Fruit fly (Drosophila melanogaster): ENCODE results near the gene vri.

Gene vri

dm6 chr2L:5298978-5299627 is 10.4 kb downstream of the vri start (continued):
- TF ChIP-seq exex (tag; optimal IDR thresholded peaks at IDR 0.05) (no peak), wdn (GFP tag; IDR thresholded peaks at IDR 0.05) (0 out of 2 replicates have a peak, but pooled peaks have one; percentile 31), CG13424 (tag; optimal IDR thresholded peaks at IDR 0.05) (peak; percentile 94), CG9876 (GFP tag; optimal IDR thresholded peaks at IDR 0.05) (no peak), ham (GFP tag; IDR thresholded peaks at IDR 0.05) (no peak), CG10267 (tag; optimal IDR thresholded peaks at IDR 0.05) (peak; percentile 77), Hey (tag; optimal IDR thresholded peaks at IDR 0.05) (peak; percentile 25), p53 (GFP tag; optimal IDR thresholded peaks at IDR 0.05) (no peak), MESR4 (GFP tag; optimal IDR thresholded peaks at IDR 0.05) (peak; percentile 10), fd3F (GFP tag; optimal IDR thresholded peaks at IDR 0.05) (peak; percentile 23), CG8944 (GFP tag; optimal IDR thresholded peaks at IDR 0.05) (peak; percentile 61), CG3847 (GFP tag; IDR thresholded peaks at IDR 0.05) (no peak), HHEX (GFP tag; optimal IDR thresholded peaks at IDR 0.05) (peak; percentile 69), HLHmδ (GFP tag; optimal IDR thresholded peaks at IDR 0.05) (no peak), scrt (GFP tag; optimal IDR thresholded peaks at IDR 0.05) (peak; percentile 60), CG5953 (GFP tag; IDR thresholded peaks at IDR 0.05) (peak; percentile 82), NK7.1 (GFP tag; optimal IDR thresholded peaks at IDR 0.05) (no peak), chn (GFP tag; optimal IDR thresholded peaks at IDR 0.05) (peak; percentile 78), CG10462 (GFP tag; optimal IDR thresholded peaks at IDR 0.05) (peak; percentile 70), CG31441 (GFP tag; IDR thresholded peaks at IDR 0.05) (peak; percentile 90), rib (GFP tag; IDR thresholded peaks at IDR 0.05) (no peak), Dek (tag; optimal IDR thresholded peaks at IDR 0.05) (peak; percentile 82), nmo (GFP tag; optimal IDR thresholded peaks at IDR 0.05) (peak; percentile 91), h (optimal IDR thresholded peaks at IDR 0.05) (no peak), NfI (GFP tag; optimal IDR thresholded peaks at IDR 0.05) (peak; percentile 70), CG17829 (tag; optimal IDR thresholded peaks at IDR 0.05) (peak; percentile 87), gro (GFP tag; optimal IDR thresholded peaks at IDR 0.05) (no peak), Doc2 (GFP tag; IDR thresholded peaks at IDR 0.05) (no peak), Scr (GFP tag; IDR thresholded peaks at IDR 0.05; ENCODE audit: partially characterized antibody) (no peak), fd96Cb (tag; optimal IDR thresholded peaks at IDR 0.05) (peak; percentile 90), Fer2 (tag; optimal IDR thresholded peaks at IDR 0.05) (no peak), CG9437 (GFP tag; optimal IDR thresholded peaks at IDR 0.05) (peak; percentile 82), onecut (GFP tag; IDR thresholded peaks at IDR 0.05) (peak; percentile 39; the same call in 1 of the 2 replicates), pros (GFP tag; optimal IDR thresholded peaks at IDR 0.05) (no peak), gce (GFP tag; IDR thresholded peaks at IDR 0.05) (0 out of 3 replicates have a peak, but pooled peaks have one; percentile 32), NC2β (GFP tag; optimal IDR thresholded peaks at IDR 0.05) (peak; percentile 60), CG10959 (GFP tag; IDR thresholded peaks at IDR 0.05) (peak; percentile 50; the same call in 1 of the 2 replicates), yki (optimal IDR thresholded peaks at IDR 0.05) (no peak), Nf-YB (GFP tag; optimal IDR thresholded peaks at IDR 0.05) (peak; percentile 61), CG3407 (GFP tag; optimal IDR thresholded peaks at IDR 0.05) (peak; percentile 85), cad (GFP tag; optimal IDR thresholded peaks at IDR 0.05) (no peak), CG32532 (GFP tag; IDR thresholded peaks at IDR 0.05) (peak; percentile 69), CG12071 (GFP tag; optimal IDR thresholded peaks at IDR 0.05) (peak; percentile 67), CG10979 (tag; optimal IDR thresholded peaks at IDR 0.05) (peak; percentile 91), zfh1 (GFP tag; IDR thresholded peaks at IDR 0.05) (peak; percentile 77), Usf (GFP tag; optimal IDR thresholded peaks at IDR 0.05) (peak; percentile 57), en (GFP tag; optimal IDR thresholded peaks at IDR 0.05) (peak; percentile 39), z (GFP tag; IDR thresholded peaks at IDR 0.05) (no peak), CG11695 (GFP tag; IDR thresholded peaks at IDR 0.05) (peak; percentile 91), CG2202 (tag; optimal IDR thresholded peaks at IDR 0.05) (peak; percentile 84), Sin3A (optimal IDR thresholded peaks at IDR 0.05) (no peak)

Data from whole organism, embryonic.